Fruit fly (Drosophila melanogaster): ENCODE data around the gene CG32228.

The CG32228 gene

dm6 chr3L:20226153-20226552, 39.5 kb upstream of the CG32228 start (continued):
- TF ChIP-seq CG12659 (GFP tag; optimal IDR thresholded peaks at IDR 0.05) (peak; percentile 66), ap (GFP tag; IDR thresholded peaks at IDR 0.05) (no peak), E2f1 (GFP tag; IDR thresholded peaks at IDR 0.05) (no peak), ERR (GFP tag; optimal IDR thresholded peaks at IDR 0.05) (no peak), CG13424 (tag; optimal IDR thresholded peaks at IDR 0.05) (no peak), CG18476 (GFP tag; optimal IDR thresholded peaks at IDR 0.05) (no peak), CG8944 (GFP tag; optimal IDR thresholded peaks at IDR 0.05) (no peak), danr (GFP tag; IDR thresholded peaks at IDR 0.05) (no peak), yki (optimal IDR thresholded peaks at IDR 0.05) (no peak), CG30020 (tag; optimal IDR thresholded peaks at IDR 0.05) (peak; percentile 36), CG3995 (GFP tag; optimal IDR thresholded peaks at IDR 0.05) (peak; percentile 78), ham (GFP tag; IDR thresholded peaks at IDR 0.05) (no peak), maf-S (GFP tag; optimal IDR thresholded peaks at IDR 0.05) (no peak), lola (GFP tag; optimal IDR thresholded peaks at IDR 0.05) (no peak), Dip2 (GFP tag; IDR thresholded peaks at IDR 0.05) (no peak), bsh (GFP tag; optimal IDR thresholded peaks at IDR 0.05) (no peak), CG12744 (GFP tag; optimal IDR thresholded peaks at IDR 0.05) (no peak), Opbp (GFP tag; IDR thresholded peaks at IDR 0.05; ENCODE audit: partially characterized antibody) (no peak), knrl (GFP tag; IDR thresholded peaks at IDR 0.05; ENCODE audit: partially characterized antibody) (peak; percentile 40; the same call in 1 of the 3 replicates), onecut (GFP tag; IDR thresholded peaks at IDR 0.05) (no peak), CG16863 (GFP tag; optimal IDR thresholded peaks at IDR 0.05) (no peak), CG1792 (GFP tag; optimal IDR thresholded peaks at IDR 0.05) (no peak), grn (GFP tag; optimal IDR thresholded peaks at IDR 0.05) (no peak), Jarid2 (GFP tag; optimal IDR thresholded peaks at IDR 0.05) (no peak), CG30431 (GFP tag; optimal IDR thresholded peaks at IDR 0.05) (no peak), ase (GFP tag; IDR thresholded peaks at IDR 0.05) (no peak), gsb-n (tag; optimal IDR thresholded peaks at IDR 0.05) (no peak), Antp (GFP tag; optimal IDR thresholded peaks at IDR 0.05) (no peak), Hr3 (GFP tag; optimal IDR thresholded peaks at IDR 0.05) (no peak), CG8388 (GFP tag; optimal IDR thresholded peaks at IDR 0.05) (no peak), Sry-δ (GFP tag; optimal IDR thresholded peaks at IDR 0.05) (peak; percentile 57), PHDP (tag; optimal IDR thresholded peaks at IDR 0.05) (no peak), CG13894 (tag; optimal IDR thresholded peaks at IDR 0.05) (no peak), jumu (GFP tag; optimal IDR thresholded peaks at IDR 0.05) (no peak), CG15601 (tag; optimal IDR thresholded peaks at IDR 0.05) (no peak), pzg (GFP tag; optimal IDR thresholded peaks at IDR 0.05) (peak; percentile 72), tap (tag; optimal IDR thresholded peaks at IDR 0.05) (no peak), Fer1 (GFP tag; optimal IDR thresholded peaks at IDR 0.05) (no peak), CG13287 (GFP tag; IDR thresholded peaks at IDR 0.05; ENCODE audit: partially characterized antibody) (peak; percentile 54), CG11093 (GFP tag; IDR thresholded peaks at IDR 0.05) (no peak), Dad (GFP tag; optimal IDR thresholded peaks at IDR 0.05) (no peak), CG2120 (GFP tag; optimal IDR thresholded peaks at IDR 0.05) (no peak), repo (GFP tag; optimal IDR thresholded peaks at IDR 0.05) (no peak), Meics (GFP tag; optimal IDR thresholded peaks at IDR 0.05) (no peak), CG5953 (GFP tag; IDR thresholded peaks at IDR 0.05) (no peak), tio (GFP tag; optimal IDR thresholded peaks at IDR 0.05) (no peak), Poxn (GFP tag; IDR thresholded peaks at IDR 0.05) (no peak), CG8290 (GFP tag; optimal IDR thresholded peaks at IDR 0.05) (no peak), CG8290 (tag; optimal IDR thresholded peaks at IDR 0.05) (no peak), NC2α (GFP tag; optimal IDR thresholded peaks at IDR 0.05) (no peak), kah (GFP tag; optimal IDR thresholded peaks at IDR 0.05) (no peak), Sin3A (optimal IDR thresholded peaks at IDR 0.05) (peak; percentile 90), vnd (GFP tag; IDR thresholded peaks at IDR 0.05; ENCODE audit: partially characterized antibody) (0 out of 3 replicates have a peak, but pooled peaks have one; percentile 25)
